Worm (Caenorhabditis elegans) whole organism, L1 larva: ENCODE data around the gene Y44A6D.5.

ENCODE experiments used
- blmp-1 ChIP-seq: fragments of 150-350 bp; optimal IDR thresholded peaks from 2 replicates; lab custom pipeline; 2014; ENCODE audit warnings: missing biosample characterization, missing genetic modification characterization
- elt-3 ChIP-seq, 6 experiments: fragments of 150-350 bp in 1 of 6; sonication (generic microtip); optimal IDR thresholded peaks; 2 replicates each; lab custom pipeline; 2017 to 2018; ENCODE audit warnings: missing biosample characterization in 6 of 6, missing genetic modification characterization in 6 of 6, inconsistent platforms in 1 of 6
- snpc-4 ChIP-seq: fragments of 150-350 bp; optimal IDR thresholded peaks from 2 replicates; lab custom pipeline; 2014; ENCODE audit warnings: missing biosample characterization, missing genetic modification characterization
- unc-30 ChIP-seq: sonication (generic microtip); optimal IDR thresholded peaks from 2 replicates; lab custom pipeline; 2017; ENCODE audit warnings: missing biosample characterization, missing genetic modification characterization

DNA sequence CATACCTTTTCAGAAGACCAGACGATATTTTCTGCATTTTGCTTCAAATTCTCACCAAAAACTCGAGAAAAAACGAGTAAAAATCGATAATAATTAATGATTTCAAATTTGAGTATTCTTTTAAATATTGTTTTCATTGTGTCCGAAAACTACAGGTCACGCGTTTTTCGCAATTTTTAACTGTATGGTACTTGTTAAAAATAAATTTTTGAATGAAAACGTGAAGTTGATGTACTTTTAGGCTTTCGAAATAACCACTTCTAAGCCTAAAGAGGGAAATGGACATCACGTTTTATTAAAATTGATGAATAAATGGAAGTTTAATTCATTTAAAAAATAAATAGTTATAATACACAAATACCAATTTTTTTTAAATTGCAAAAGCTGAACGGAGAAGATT lies at the start of gene Y44A6D.5:
- TF ChIP-seq snpc-4 (tag; lab: Kevin White, UChicago) (no peak), unc-30 (tag; lab: Kevin White, UChicago) (no peak), blmp-1 (tag; lab: Kevin White, UChicago) (no peak), elt-3 (tag; optimal IDR thresholded peaks at IDR 0.05; lab: Kevin White, UChicago) (no peak)
